Fruit fly (Drosophila melanogaster): Measurements from ENCODE around the gene Sytbeta.
A peak's percentile ranks its signal among the peaks of the same experiment; 100 is the strongest.

The Sytbeta gene

dm6 chr3L:15005774-15006173 is 59.0 kb downstream of the Sytbeta start (continued):
- TF ChIP-seq CG6854 (GFP tag; optimal IDR thresholded peaks at IDR 0.05) (no peak), CG4318 (GFP tag; optimal IDR thresholded peaks at IDR 0.05) (no peak), salr (GFP tag; optimal IDR thresholded peaks at IDR 0.05) (peak in 1 of 2 experiments; percentile 27), dsx (GFP tag; optimal IDR thresholded peaks at IDR 0.05; ENCODE audit: poor library complexity, severe bottlenecking) (peak; percentile 67), CG6808 (GFP tag; optimal IDR thresholded peaks at IDR 0.05) (peak; percentile 61), esn (GFP tag; optimal IDR thresholded peaks at IDR 0.05) (no peak), CG15336 (GFP tag; IDR thresholded peaks at IDR 0.05) (peak; percentile 43), topi (GFP tag; optimal IDR thresholded peaks at IDR 0.05) (no peak), Gug (GFP tag; IDR thresholded peaks at IDR 0.05) (0 out of 2 replicates have a peak, but pooled peaks have one; percentile 10), Eip93F (GFP tag; optimal IDR thresholded peaks at IDR 0.05) (no peak), eg (GFP tag; IDR thresholded peaks at IDR 0.05) (no peak), CG3919 (GFP tag; optimal IDR thresholded peaks at IDR 0.05) (peak; percentile 40), spab (GFP tag; optimal IDR thresholded peaks at IDR 0.05) (peak; percentile 67), Lpt (GFP tag; optimal IDR thresholded peaks at IDR 0.05) (no peak)

- TF ChIP-seq CG6792 (GFP tag; optimal IDR thresholded peaks at IDR 0.05) (peak; percentile 32), Met (GFP tag; optimal IDR thresholded peaks at IDR 0.05) (peak; percentile 60), topi (GFP tag; optimal IDR thresholded peaks at IDR 0.05) (peak; percentile 56), Gug (GFP tag; IDR thresholded peaks at IDR 0.05) (peak; percentile 34; the same call in 1 of the 2 replicates), CG10631 (GFP tag; optimal IDR thresholded peaks at IDR 0.05) (peak; percentile 46), Lpt (GFP tag; optimal IDR thresholded peaks at IDR 0.05) (peak; percentile 46), Eip75B (GFP tag; optimal IDR thresholded peaks at IDR 0.05) (peak; percentile 62), pdm3 (GFP tag; optimal IDR thresholded peaks at IDR 0.05) (peak; percentile 60), Sox15 (GFP tag; optimal IDR thresholded peaks at IDR 0.05) (no peak), Sox102F (GFP tag; optimal IDR thresholded peaks at IDR 0.05) (peak; percentile 63), eg (GFP tag; IDR thresholded peaks at IDR 0.05) (peak; percentile 78), fkh (GFP tag; optimal IDR thresholded peaks at IDR 0.05) (no peak), vri (GFP tag; optimal IDR thresholded peaks at IDR 0.05) (peak; percentile 31), lz (GFP tag; optimal IDR thresholded peaks at IDR 0.05) (peak; percentile 55), CG11294 (GFP tag; IDR thresholded peaks at IDR 0.05) (peak; percentile 34; the same call in 1 of the 2 replicates), CG15336 (GFP tag; IDR thresholded peaks at IDR 0.05) (peak; percentile 76), CG6276 (GFP tag; optimal IDR thresholded peaks at IDR 0.05) (peak; percentile 48), Ets96B (tag; optimal IDR thresholded peaks at IDR 0.05) (peak; percentile 57), dac (GFP tag; optimal IDR thresholded peaks at IDR 0.05) (peak; percentile 9), Eip78C (GFP tag) (peak; percentile 90), CG16779 (tag; optimal IDR thresholded peaks at IDR 0.05) (no peak), ss (GFP tag; optimal IDR thresholded peaks at IDR 0.05) (no peak), salr (GFP tag; optimal IDR thresholded peaks at IDR 0.05) (peak in 1 of 2 experiments; percentile 6), CG31627 (GFP tag; optimal IDR thresholded peaks at IDR 0.05) (peak; percentile 39), CG1621 (tag; optimal IDR thresholded peaks at IDR 0.05) (peak; percentile 22), CG34406 (GFP tag; optimal IDR thresholded peaks at IDR 0.05) (peak; percentile 52), CG11902 (GFP tag; optimal IDR thresholded peaks at IDR 0.05) (no peak), CG8319 (GFP tag; optimal IDR thresholded peaks at IDR 0.05) (peak; percentile 27), Hr38 (GFP tag; optimal IDR thresholded peaks at IDR 0.05) (no peak), CG3919 (GFP tag; optimal IDR thresholded peaks at IDR 0.05) (peak; percentile 79), Sox14 (GFP tag; optimal IDR thresholded peaks at IDR 0.05) (peak; percentile 64), CG7368 (GFP tag; optimal IDR thresholded peaks at IDR 0.05) (peak; percentile 43), CG4318 (GFP tag; optimal IDR thresholded peaks at IDR 0.05) (no peak), Hr39 (GFP tag; optimal IDR thresholded peaks at IDR 0.05) (peak; percentile 64), cyc (GFP tag; optimal IDR thresholded peaks at IDR 0.05) (peak; percentile 51), Ets21C (GFP tag; optimal IDR thresholded peaks at IDR 0.05) (no peak), net (GFP tag; optimal IDR thresholded peaks at IDR 0.05) (peak; percentile 56), acj6 (GFP tag; optimal IDR thresholded peaks at IDR 0.05) (peak; percentile 52), CG11762 (GFP tag; optimal IDR thresholded peaks at IDR 0.05; ENCODE audit: insufficient read depth) (peak; percentile 59), CG8632 (GFP tag; optimal IDR thresholded peaks at IDR 0.05) (peak; percentile 6), CG32006 (GFP tag; optimal IDR thresholded peaks at IDR 0.05) (no peak), dsx (GFP tag; optimal IDR thresholded peaks at IDR 0.05; ENCODE audit: poor library complexity, severe bottlenecking) (no peak), svp (GFP tag) (peak; percentile 72), Blimp-1 (GFP tag; optimal IDR thresholded peaks at IDR 0.05) (no peak)
Measured at dm6 chr3L:15005085-15005484, 59.7 kb downstream of the Sytbeta start.
